Fruit fly (Drosophila melanogaster) whole organism, larva: ENCODE measurements around the gene Rtel1.

Experiments
- noc ChIP-seq: fragments of 200-800 bp; sonication (Bioruptor generic); optimal IDR thresholded peaks from 3 replicates; lab custom pipeline; 2019; ENCODE audit warnings: missing biosample characterization, mild to moderate bottlenecking, missing genetic modification characterization, moderate library complexity

The Rtel1 gene

DNA sequence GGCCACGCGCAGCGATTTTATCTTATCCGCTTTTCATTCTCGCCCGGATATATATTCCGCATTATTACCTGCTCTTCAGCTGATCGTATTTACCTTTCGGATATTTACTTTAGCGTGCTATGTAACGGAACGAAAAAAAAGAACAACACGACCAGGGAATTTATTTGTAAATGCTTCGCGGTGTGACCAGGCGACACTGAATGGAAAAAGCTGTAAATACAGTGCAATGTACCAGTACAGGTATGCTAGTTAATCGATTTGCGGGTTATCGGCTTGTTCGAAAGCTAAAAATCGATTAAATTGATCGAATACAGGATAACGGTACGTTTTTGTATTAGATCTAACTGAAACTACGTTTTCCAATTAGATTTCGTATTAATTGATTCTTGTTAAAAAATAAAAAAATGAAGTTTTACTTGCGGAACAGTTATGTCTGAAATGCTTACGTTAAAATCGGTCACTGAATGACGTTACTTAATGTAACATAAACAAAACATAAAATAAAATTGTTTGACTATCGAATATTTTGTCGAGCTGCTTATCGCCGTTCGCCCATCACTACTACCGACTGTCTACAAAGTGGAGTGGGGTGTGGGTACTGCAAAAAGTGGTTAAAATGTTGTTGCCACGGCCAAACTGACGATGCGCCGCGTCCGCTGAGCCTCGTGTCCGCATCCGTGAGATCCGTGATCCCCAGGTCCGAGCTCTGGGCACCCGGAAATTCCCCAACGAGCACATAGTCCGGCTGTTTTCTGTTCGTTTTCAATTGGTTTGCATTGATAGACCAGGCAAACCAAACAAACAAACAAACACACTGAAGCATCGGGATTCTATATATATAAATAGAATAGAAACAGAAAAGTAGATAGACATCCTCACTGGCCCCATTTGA lies 16.7 kb downstream of the Rtel1 start, which contains the start of the genes MAPk-Ak2 and CG42699:
TSS of gene MAPk-Ak2 (minus strand) at position 203 of the 892 bp plus-strand sequence.
TSS of gene CG42699 (plus strand) at position 553 of the 892 bp plus-strand sequence.
- peak; percentile 46 for TF ChIP-seq noc

DNA sequence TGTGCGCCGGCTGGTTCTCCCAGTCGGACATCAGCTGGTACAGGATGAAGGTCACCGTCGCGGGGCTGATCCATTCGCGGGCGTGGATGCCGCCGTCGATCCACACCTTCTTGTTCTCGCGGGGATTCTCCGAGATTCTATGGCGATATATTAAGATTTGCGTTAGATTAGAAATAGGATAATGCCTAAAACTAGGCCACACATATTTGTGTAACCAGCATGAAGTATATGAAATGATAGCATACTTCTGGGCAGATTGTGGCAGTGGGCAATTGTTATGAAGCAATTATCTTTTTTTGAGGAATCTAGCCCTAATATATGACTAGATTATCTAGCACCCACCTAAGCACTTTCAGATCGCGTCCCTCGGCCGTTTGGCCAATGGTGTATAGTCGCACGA lies 19.2 kb downstream of the Rtel1 start:
- TF ChIP-seq noc, result no peak

DNA sequence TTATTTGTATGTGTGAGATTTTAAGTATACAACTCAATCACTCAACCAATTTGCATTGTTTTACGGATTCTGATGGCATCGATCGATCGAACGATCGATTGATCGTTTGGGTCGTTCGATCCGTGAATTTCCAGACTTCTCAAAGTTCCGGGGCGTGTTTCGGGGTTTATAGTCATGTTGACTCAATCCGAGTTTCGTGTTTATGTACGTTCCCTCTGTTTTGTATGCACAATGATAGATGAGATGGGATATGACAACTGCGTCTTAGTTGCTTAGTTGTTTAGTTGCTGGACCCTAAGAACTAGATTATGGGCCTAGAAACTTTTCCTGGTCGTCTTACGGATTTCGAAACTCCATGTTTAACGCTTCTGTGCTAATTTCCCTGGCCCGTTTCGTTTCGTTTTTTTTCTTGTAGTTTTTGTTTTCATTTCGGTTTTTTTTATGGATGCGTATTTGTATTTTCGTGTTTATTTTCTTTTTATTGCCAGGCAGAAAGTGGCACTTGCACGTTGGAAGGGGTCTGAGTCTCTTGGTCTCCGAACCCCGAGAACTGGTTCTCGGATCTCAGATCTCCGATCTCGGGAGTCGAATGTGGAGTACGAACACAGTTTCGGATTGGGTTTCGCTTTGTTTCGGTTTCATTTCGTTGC lies 21.2 kb downstream of the Rtel1 start:
- no peak for TF ChIP-seq noc

DNA sequence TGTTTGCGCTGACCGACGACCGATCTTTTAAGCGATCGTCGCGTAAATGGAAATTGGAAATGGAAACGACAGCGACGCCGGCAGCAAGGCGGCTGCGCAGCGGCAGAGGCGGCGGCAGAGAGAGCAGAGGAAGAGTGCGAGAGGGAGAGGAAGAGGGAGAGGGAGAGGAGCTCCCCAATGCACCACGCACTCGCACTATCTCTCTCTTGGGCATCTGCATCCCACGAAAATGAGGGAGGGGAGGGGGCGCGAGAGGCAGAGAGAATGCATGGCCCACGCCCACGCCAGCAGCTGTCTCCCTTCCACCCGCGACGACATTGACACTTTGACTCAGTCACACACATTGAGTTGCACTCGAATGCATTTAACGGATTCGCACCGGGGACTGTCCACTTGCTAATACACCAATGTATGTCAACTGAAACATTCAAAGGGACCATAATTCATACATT lies 23.2 kb downstream of the Rtel1 start, which contains the start of gene CG3097:
TSS of gene CG3097 (minus strand) at position 51 of the 452 bp plus-strand sequence.
- TF ChIP-seq noc, result no peak

DNA sequence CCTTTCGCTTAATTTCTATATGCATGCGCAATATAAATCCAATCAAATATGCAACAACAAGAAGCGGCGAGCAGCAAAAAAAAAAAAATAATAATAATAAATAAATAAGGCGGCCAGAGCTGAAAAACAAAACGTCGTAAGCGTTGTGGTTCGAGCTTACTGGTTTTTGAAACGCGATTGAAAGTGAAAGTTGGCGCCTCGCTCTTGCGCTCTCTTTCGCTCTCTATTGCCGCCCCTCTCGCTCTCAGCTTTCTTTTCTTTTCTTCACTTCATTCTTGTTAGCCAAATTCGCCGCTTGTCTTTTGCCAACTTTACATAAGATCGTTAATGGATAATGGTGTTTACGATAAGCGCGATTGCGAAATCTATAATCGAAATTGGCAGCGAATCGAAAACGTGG lies 24.9 kb downstream of the Rtel1 start:
- no peak for TF ChIP-seq noc

DNA sequence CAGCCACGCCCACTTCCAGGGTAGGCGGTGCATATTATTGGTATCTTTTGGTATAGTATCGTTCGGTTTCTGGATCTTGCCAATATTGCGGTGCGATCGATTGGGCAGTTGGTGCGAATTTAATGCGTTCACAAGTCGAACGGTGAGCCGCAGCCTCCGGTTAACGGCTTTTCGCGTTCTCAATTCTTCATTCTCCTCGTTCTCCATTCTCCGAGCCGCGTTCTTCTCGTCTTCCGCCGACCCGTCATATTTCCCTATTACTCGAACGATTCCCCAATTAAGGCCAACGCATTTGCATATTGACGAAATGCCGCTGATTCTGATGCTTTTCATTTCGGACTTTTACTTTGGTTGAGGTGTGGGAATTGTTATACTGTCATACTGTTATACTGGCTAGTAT lies 29.0 kb downstream of the Rtel1 start, which contains the start of gene CG42264:
TSS of gene CG42264 (minus strand) at position 101 of the 400 bp plus-strand sequence.
- no peak for TF ChIP-seq noc

DNA sequence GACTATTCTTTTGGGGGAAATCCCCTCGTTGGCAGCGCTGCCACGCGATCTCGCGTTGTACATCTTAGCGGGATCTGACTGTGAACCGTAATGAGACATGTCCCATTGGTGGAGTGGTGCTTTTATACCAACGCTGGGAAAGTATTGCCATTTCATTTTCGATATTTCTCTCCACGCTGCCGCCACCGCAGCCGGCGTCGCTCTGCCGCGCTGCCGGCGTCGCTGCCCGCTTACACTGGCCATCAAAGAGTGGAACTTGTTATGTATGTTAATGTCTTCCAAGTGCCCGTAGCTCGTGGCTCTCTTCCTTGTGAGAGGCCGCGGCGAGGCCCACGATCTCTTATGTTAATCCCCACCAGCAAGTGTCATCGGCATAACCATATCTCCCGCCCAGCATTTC lies 34.0 kb downstream of the Rtel1 start, which contains the start of gene CG3108:
TSS of gene CG3108 (minus strand) at position 101 of the 400 bp plus-strand sequence.
- TF ChIP-seq noc, result no peak

DNA sequence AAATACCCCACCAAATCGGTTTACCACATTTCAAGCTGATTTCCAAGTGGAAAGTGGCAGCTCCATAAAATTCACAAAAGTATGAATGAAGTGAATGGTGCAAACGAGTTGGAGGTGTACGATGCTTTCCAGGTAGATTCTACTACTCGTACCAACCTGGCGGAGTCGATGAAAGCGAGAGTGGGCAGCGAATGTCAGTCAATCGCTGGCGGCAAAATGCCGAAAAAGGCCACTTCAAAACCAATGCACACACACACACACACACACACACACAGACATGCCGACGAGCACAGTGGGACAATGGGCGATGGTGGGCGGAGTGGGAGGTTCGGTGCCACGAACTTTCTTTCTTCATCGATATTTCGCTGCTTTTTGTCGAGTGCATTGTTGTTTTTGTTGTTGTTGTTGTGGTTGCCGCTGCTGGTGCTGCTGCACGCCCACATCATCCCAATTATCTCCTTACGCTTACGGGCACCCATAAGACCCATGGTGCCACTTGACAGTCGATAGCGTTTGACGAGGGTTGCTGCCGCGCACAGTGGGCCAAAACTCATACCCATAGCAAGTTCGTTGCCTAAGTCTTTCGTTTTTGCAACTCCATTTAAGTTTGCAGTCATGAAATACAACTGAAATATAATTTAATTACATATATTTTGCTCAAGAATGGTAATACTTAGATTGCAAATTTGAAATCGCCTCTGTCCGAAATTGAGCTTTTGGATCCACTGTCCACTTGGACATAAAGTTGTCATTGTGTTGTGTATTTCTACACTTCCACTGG lies 35.9 kb downstream of the Rtel1 start:
- peak; percentile 0 for TF ChIP-seq noc

DNA sequence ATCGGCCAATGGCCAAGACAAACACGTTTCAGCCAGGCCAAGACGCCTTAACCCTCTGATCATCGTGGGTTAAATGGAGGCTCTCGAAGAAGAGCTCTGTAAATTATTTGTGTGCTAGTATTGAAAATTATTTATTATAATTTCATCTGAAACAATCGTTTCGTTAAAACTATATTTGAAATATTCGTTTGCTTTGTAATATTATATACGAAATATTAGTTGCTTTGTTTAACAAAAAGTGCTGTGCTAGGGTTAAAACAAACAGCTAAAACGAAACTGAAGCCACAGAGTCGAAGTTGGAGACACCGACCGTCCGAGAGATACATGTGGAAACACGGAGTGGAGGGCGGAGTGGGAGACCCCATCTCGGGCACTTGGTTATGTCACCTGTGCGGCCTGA lies 39.0 kb downstream of the Rtel1 start:
- TF ChIP-seq noc, result peak; percentile 67

DNA sequence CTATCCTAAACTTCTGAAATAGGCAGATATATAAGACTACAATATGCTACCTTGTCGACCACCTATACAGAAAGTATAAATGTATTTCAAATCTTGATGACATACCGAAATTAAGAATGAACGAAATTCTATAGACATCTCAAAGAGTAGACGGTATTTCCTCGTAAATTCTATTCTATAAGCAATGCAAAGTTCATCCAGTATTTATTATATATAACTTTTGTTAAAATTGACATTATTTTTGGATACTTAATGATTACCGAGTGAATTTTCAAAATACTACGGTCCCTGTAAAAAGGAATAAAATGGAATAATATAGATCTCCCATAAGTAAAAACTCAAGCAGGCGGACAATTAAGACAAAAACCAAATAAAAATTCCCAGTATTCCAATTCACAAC lies 41.6 kb downstream of the Rtel1 start, which contains the start of gene CG15767:
TSS of gene CG15767 (plus strand) at position 301 of the 400 bp plus-strand sequence.
- TF ChIP-seq noc, result no peak

DNA sequence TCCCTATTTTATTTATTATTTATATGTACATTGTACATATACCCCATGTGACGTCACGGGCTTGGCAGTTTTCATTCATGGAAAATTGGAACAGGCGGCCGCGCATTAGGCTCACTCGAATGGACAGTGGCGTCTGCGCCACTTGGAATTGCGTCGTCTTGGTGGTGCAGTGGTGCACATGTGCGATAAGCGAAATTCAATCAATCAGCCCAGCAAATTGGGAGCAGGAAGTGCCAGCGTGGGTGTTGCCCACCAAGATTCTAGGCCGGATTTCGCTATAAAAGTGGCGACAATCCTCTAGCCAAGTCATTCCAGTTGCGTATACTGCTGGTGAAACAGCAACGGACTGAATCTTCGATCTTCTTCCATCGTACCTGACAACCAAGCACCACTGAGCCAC lies 44.3 kb downstream of the Rtel1 start, which contains the start of gene CG12239:
TSS of gene CG12239 (plus strand) at position 301 of the 400 bp plus-strand sequence.
- TF ChIP-seq noc, result no peak

DNA sequence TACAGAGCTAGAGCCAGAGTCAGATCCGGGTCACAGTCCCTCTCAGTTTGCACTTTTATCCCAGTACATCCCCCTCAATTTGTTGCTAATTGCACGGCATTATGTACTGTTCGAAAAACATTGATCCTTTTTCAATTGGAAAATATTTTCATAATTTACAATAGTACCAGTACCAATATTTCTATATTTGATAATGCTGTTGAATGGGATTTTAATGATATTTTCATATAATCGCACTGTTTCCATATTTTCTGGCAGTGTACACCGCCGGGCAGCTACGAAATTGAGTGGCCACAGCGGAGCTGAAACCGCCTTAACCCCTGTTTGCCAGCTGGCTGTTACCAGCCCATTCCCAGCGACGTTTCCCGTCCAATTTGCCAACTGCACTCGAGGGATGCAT lies 53.1 kb downstream of the Rtel1 start:
- no peak for TF ChIP-seq noc
